Worm (Caenorhabditis elegans): Measurements from ENCODE around the gene T05A7.11.

T05A7.11 gene

DNA sequence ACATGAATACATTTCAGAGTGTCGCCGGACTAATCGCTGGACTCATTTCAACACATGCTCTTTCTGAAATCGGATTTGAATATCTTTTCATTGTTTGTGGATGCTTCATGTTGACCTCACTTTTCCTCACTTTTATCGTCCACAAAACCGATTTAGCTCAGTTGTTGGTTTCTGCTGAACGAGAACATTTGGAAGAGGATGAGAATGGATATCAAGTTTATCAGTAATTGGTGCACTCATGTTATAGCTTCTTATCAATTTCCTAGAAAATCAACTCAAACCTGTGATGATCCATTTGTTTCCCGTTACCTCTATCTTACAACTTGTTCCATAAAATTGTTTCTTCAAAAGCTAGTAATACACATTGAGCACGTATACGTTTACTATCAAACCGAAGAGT, 30.8 kb upstream of the T05A7.11 start (continued):
- TF ChIP-seq nhr-27 (tag; optimal IDR thresholded peaks at IDR 0.05) (peak; percentile 56), ztf-25 (GFP tag; IDR thresholded peaks at IDR 0.05) (no peak), K12H6.12 (tag; optimal IDR thresholded peaks at IDR 0.05) (no peak), nfyb-1 (GFP tag; IDR thresholded peaks at IDR 0.05) (no peak), dpff-1 (tag; optimal IDR thresholded peaks at IDR 0.05) (no peak), hsf-1 (GFP tag; IDR thresholded peaks at IDR 0.05) (0 out of 2 replicates have a peak, but pooled peaks have one; percentile 53), Y53G8AR.9 (GFP tag; conservative IDR thresholded peaks at IDR 0.05) (0 out of 2 replicates have a peak, but pooled peaks have one; percentile 61), ztf-28 (GFP tag; IDR thresholded peaks at IDR 0.05) (no peak), F57A8.1 (GFP tag; optimal IDR thresholded peaks at IDR 0.05) (no peak), F33H1.4 (GFP tag; IDR thresholded peaks at IDR 0.05) (no peak; the same call in 1 of the 2 replicates), lin-35 (GFP tag; optimal IDR thresholded peaks at IDR 0.05) (no peak), B0261.1 (tag; optimal IDR thresholded peaks at IDR 0.05) (no peak), zfh-2 (GFP tag; conservative IDR thresholded peaks at IDR 0.05) (no peak), B0035.1 (tag; optimal IDR thresholded peaks at IDR 0.05) (no peak), madf-3 (GFP tag; IDR thresholded peaks at IDR 0.05) (no peak), ceh-27 (GFP tag; optimal IDR thresholded peaks at IDR 0.05) (no peak), mxl-1 (tag; optimal IDR thresholded peaks at IDR 0.05) (no peak), K11D2.4 (GFP tag; IDR thresholded peaks at IDR 0.05) (no peak), hmg-20 (GFP tag; IDR thresholded peaks at IDR 0.05) (no peak), ceh-40 (GFP tag; IDR thresholded peaks at IDR 0.05) (no peak), pbrm-1 (GFP tag; IDR thresholded peaks at IDR 0.05) (0 out of 2 replicates have a peak, but pooled peaks have one; percentile 22), bed-1 (GFP tag; IDR thresholded peaks at IDR 0.05) (no peak), attf-5 (GFP tag; optimal IDR thresholded peaks at IDR 0.05) (no peak), tbx-9 (tag; optimal IDR thresholded peaks at IDR 0.05; ENCODE audit: borderline replicate concordance) (no peak), F55B11.4 (tag; optimal IDR thresholded peaks at IDR 0.05; ENCODE audit: borderline replicate concordance, insufficient read depth) (no peak), efl-1 (GFP tag; optimal IDR thresholded peaks at IDR 0.05) (no peak), xnd-1 (tag; optimal IDR thresholded peaks at IDR 0.05) (peak; percentile 52), ekl-4 (GFP tag; IDR thresholded peaks at IDR 0.05) (peak; percentile 56; the same call in 1 of the 2 replicates), sptf-2 (GFP tag; optimal IDR thresholded peaks at IDR 0.05) (no peak)

DNA sequence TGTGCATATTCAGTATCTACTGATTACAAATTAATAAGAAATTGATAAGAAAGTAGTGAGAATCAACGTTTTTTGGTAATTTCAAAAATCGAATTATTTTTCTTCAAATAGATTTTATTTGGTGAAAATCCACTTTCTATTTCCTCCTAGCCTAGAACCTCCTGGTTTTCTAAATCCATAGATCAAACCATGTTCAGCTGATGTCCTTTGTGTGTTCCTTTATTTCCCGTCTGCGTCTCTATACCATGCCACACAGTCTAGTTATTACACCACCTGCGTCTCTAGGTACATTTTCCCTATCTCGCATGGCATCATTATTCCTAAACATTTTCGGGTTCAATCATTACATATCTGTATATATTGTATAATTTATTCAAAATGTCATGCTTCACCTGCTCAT, 27.9 kb upstream of the T05A7.11 start, which contains the start of gene F10G7.5:
F10G7.5 (plus strand) TSS at position 286 of the 400 bp plus-strand sequence.
- no peak for TF ChIP-seq hmg-20 (GFP tag; IDR thresholded peaks at IDR 0.05)
- peak; percentile 93 for TF ChIP-seq hmg-1.2 (GFP tag; IDR thresholded peaks at IDR 0.05)
- peak; percentile 4 for TF ChIP-seq attf-5 (GFP tag; optimal IDR thresholded peaks at IDR 0.05)
- peak; percentile 1 for TF ChIP-seq nhr-80 (tag; optimal IDR thresholded peaks at IDR 0.05)
- TF ChIP-seq T26A5.8 (tag; optimal IDR thresholded peaks at IDR 0.05) = no peak
- no peak for TF ChIP-seq Y67H2A.10 (GFP tag; conservative IDR thresholded peaks at IDR 0.05)
- no peak for TF ChIP-seq hsf-1 (GFP tag; IDR thresholded peaks at IDR 0.05)

DNA sequence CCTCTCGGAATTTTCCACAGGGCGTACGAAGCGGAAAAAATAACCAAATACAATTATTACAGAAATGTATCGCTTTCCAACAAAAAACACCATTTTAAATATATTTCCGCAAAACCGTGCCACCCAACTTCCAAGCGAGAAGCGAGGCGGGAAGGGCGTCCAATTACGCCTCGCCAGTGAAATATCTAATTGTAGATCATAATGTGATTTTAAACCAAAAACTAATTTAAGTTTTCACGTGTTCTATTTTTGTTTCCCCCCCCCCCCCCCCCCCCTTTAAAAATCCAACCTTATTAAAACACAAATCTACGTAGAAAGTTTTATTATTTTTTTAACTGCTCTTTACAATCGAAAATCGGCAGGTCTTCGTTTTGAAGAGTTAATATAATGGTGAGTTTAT, 24.2 kb upstream of the T05A7.11 start, which contains the start of gene F10G7.12:
F10G7.12 (plus strand) TSS at position 301 of the 400 bp plus-strand sequence.
- TF ChIP-seq bed-2 (GFP tag; IDR thresholded peaks at IDR 0.05) (no peak), hlh-12 (tag; optimal IDR thresholded peaks at IDR 0.05) (no peak), atf-7 (tag; optimal IDR thresholded peaks at IDR 0.05) (no peak), Y56A3A.18 (GFP tag; IDR thresholded peaks at IDR 0.05) (no peak), hrde-1 (tag; optimal IDR thresholded peaks at IDR 0.05; ENCODE audit: borderline replicate concordance) (no peak), zim-3 (tag; optimal IDR thresholded peaks at IDR 0.05) (no peak), snpc-1.3 (tag; optimal IDR thresholded peaks at IDR 0.05; ENCODE audit: insufficient read depth) (no peak), F55B11.4 (tag; optimal IDR thresholded peaks at IDR 0.05; ENCODE audit: borderline replicate concordance, insufficient read depth) (no peak), mes-4 (tag; optimal IDR thresholded peaks at IDR 0.05) (no peak)
